Worm (Caenorhabditis elegans) whole organism, mixed stage, embryonic: ENCODE results near the gene F40H3.1.
A peak's percentile ranks its signal among the peaks of the same experiment; 100 is the strongest.

Experiments used
- M03D4.4 ChIP-seq: sonication (generic microtip); optimal IDR thresholded peaks from 2 replicates; lab custom pipeline; 2017; ENCODE audit warnings: mild to moderate bottlenecking, missing genetic modification characterization, missing compliant biosample characterization
- blmp-1 ChIP-seq: fragments of 150-350 bp; optimal IDR thresholded peaks from 2 replicates; lab custom pipeline; 2014; ENCODE audit warnings: missing biosample characterization, missing genetic modification characterization
- ceh-39 ChIP-seq: fragments of 150-350 bp; optimal IDR thresholded peaks from 2 replicates; lab custom pipeline; 2014; ENCODE audit warnings: missing biosample characterization, missing genetic modification characterization
- ceh-83 ChIP-seq: fragments of 200-800 bp; sonication (Bioruptor generic); optimal IDR thresholded peaks from 2 replicates; lab custom pipeline; 2018; ENCODE audit warnings: mild to moderate bottlenecking, missing genetic modification characterization, missing compliant biosample characterization
- ces-1 ChIP-seq: fragments of 150-350 bp; optimal IDR thresholded peaks from 2 replicates; lab custom pipeline; 2014; ENCODE audit warnings: missing biosample characterization, missing genetic modification reagents, missing genetic modification characterization
- cnd-1 ChIP-seq: fragments of 200-800 bp; sonication (Bioruptor generic); optimal IDR thresholded peaks from 2 replicates; lab custom pipeline; 2018; ENCODE audit warnings: mild to moderate bottlenecking, missing genetic modification characterization, missing compliant biosample characterization
- drap-1 ChIP-seq: fragments of 200-800 bp; sonication (Bioruptor generic); optimal IDR thresholded peaks from 3 replicates; lab custom pipeline; 2018; ENCODE audit warnings: mild to moderate bottlenecking, missing genetic modification characterization, missing compliant biosample characterization
- elt-1 ChIP-seq: sonication (generic microtip); optimal IDR thresholded peaks from 2 replicates; lab custom pipeline; 2017; ENCODE audit warnings: missing genetic modification characterization, mild to moderate bottlenecking, missing compliant biosample characterization, antibody characterized with exemption, moderate library complexity, borderline replicate concordance; ENCODE audit not compliant: insufficient read depth
- elt-3 ChIP-seq: fragments of 150-350 bp; optimal IDR thresholded peaks from 2 replicates; lab custom pipeline; 2014; ENCODE audit warnings: missing biosample characterization, missing genetic modification characterization
- flh-1 ChIP-seq: fragments of 200-800 bp; sonication (Bioruptor generic); optimal IDR thresholded peaks from 2 replicates; lab custom pipeline; 2018; ENCODE audit warnings: mild to moderate bottlenecking, missing genetic modification characterization, moderate library complexity, missing compliant biosample characterization
- ham-2 ChIP-seq: fragments of 200-800 bp; sonication (Bioruptor generic); optimal IDR thresholded peaks from 2 replicates; lab custom pipeline; 2018; ENCODE audit warnings: mild to moderate bottlenecking, missing genetic modification characterization, missing compliant biosample characterization
- hlh-1 ChIP-seq: fragments of 150-350 bp; optimal IDR thresholded peaks from 2 replicates; lab custom pipeline; 2014; ENCODE audit warnings: missing biosample characterization, missing genetic modification reagents, missing genetic modification characterization
- lin-13 ChIP-seq: fragments of 150-350 bp; optimal IDR thresholded peaks from 2 replicates; lab custom pipeline; 2014; ENCODE audit warnings: missing biosample characterization, missing genetic modification characterization
- mab-5 ChIP-seq: fragments of 150-350 bp; optimal IDR thresholded peaks from 2 replicates; lab custom pipeline; 2014; ENCODE audit warnings: missing biosample characterization, missing genetic modification characterization
- mls-2 ChIP-seq: sonication (generic microtip); optimal IDR thresholded peaks from 2 replicates; lab custom pipeline; 2016; ENCODE audit warnings: mild to moderate bottlenecking, missing genetic modification characterization, moderate library complexity, missing compliant biosample characterization
- nhr-12 ChIP-seq: fragments of 150-350 bp; optimal IDR thresholded peaks from 2 replicates; lab custom pipeline; 2014; ENCODE audit warnings: missing biosample characterization, missing genetic modification characterization
- nhr-2 ChIP-seq: fragments of 150-350 bp; optimal IDR thresholded peaks from 2 replicates; lab custom pipeline; 2014; ENCODE audit warnings: missing biosample characterization, missing genetic modification characterization
- nhr-237 ChIP-seq: fragments of 150-350 bp; optimal IDR thresholded peaks from 2 replicates; lab custom pipeline; 2014; ENCODE audit warnings: missing biosample characterization, missing genetic modification characterization
- nhr-28 ChIP-seq: fragments of 150-350 bp; optimal IDR thresholded peaks from 2 replicates; lab custom pipeline; 2014; ENCODE audit warnings: missing biosample characterization, missing genetic modification characterization
- nhr-76 ChIP-seq: sonication (generic microtip); optimal IDR thresholded peaks from 2 replicates; lab custom pipeline; 2017; ENCODE audit warnings: missing biosample characterization, missing genetic modification characterization
- pha-4 ChIP-seq: fragments of 150-350 bp; optimal IDR thresholded peaks from 2 replicates; lab custom pipeline; 2018; ENCODE audit warnings: missing biosample characterization, missing genetic modification reagents, missing genetic modification characterization
- sem-2 ChIP-seq: fragments of 200-800 bp; sonication (Bioruptor generic); optimal IDR thresholded peaks from 2 replicates; lab custom pipeline; 2018; ENCODE audit warnings: mild to moderate bottlenecking, missing genetic modification characterization, missing compliant biosample characterization
- sptf-1 ChIP-seq: sonication (generic microtip); optimal IDR thresholded peaks from 2 replicates; lab custom pipeline; 2017; ENCODE audit warnings: mild to moderate bottlenecking, missing genetic modification characterization, moderate library complexity, missing compliant biosample characterization
- tbx-8 ChIP-seq: fragments of 200-800 bp; sonication (Bioruptor generic); optimal IDR thresholded peaks from 2 replicates; lab custom pipeline; 2018; ENCODE audit warnings: mild to moderate bottlenecking, missing genetic modification characterization, moderate library complexity, missing compliant biosample characterization
- unc-120 ChIP-seq: sonication (generic microtip); optimal IDR thresholded peaks from 2 replicates; lab custom pipeline; 2017; ENCODE audit warnings: missing genetic modification characterization, missing compliant biosample characterization; ENCODE audit not compliant: poor library complexity, severe bottlenecking
- unc-39 ChIP-seq: fragments of 150-350 bp; optimal IDR thresholded peaks from 2 replicates; lab custom pipeline; 2014; ENCODE audit warnings: missing biosample characterization, missing genetic modification characterization
- unc-62 ChIP-seq: fragments of 150-350 bp; optimal IDR thresholded peaks from 2 replicates; lab custom pipeline; 2014; ENCODE audit warnings: missing biosample characterization, missing genetic modification reagents, missing genetic modification characterization
- zip-8 ChIP-seq: fragments of 150-350 bp; optimal IDR thresholded peaks from 2 replicates; lab custom pipeline; 2014; ENCODE audit warnings: missing biosample characterization, missing genetic modification characterization
- ztf-11 ChIP-seq: fragments of 150-350 bp; optimal IDR thresholded peaks from 2 replicates; lab custom pipeline; 2014; ENCODE audit warnings: missing biosample characterization, missing genetic modification characterization

F40H3.1 gene

DNA sequence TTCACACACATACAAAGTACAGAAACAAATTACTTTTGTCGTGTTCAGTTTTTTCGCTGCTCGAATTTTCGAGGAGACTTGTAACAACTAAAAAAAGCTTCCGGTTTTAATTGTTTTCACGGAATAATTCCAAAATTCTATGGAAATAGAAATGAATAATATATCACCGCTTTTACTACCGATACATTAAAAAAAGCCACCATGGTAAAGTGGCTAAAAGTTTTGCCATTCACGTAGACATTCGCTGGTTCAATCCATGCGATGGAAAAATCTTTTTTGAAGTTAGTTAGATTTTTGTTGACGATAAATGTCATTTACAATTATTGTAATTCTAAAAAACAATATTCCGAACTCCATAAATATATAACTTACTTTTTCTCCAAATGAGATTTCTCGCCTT is 10.9 kb upstream of the F40H3.1 start:
- TF ChIP-seq unc-120 (tag; lab: Kevin White, UChicago) (no peak), sptf-1 (no peak), M03D4.4 (tag; lab: Kevin White, UChicago) (no peak), ztf-11 (tag; lab: Kevin White, UChicago) (no peak), blmp-1 (tag; lab: Kevin White, UChicago) (no peak), nhr-237 (tag; lab: Kevin White, UChicago) (no peak), nhr-2 (tag; lab: Kevin White, UChicago) (no peak), nhr-12 (tag; lab: Kevin White, UChicago) (no peak), zip-8 (no peak), flh-1 (no peak), ceh-39 (tag; lab: Kevin White, UChicago) (no peak), nhr-76 (tag; lab: Kevin White, UChicago) (no peak)

DNA sequence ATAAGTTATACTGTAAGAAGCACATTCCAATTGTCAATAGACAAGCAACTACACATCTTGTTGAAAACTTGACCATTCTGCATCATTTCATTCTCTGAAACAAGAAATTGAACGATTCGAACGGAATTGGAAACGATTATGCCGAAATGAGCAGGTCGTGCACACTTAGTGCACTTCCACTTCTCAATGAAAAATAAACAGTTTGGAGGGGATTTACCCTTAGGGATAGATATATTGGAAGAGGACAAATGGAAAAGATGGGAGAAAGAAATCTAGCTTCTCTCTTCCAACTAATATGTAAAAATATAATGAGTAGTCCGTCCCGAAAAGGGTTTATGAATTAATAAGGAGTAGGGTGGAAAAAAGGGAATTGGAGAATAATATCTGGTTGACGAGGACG is 10.5 kb upstream of the F40H3.1 start, which contains the start of gene hst-3.1:
Gene hst-3.1 (minus strand): TSS at position 101 of the 400 bp plus-strand sequence.
- TF ChIP-seq mab-5: no peak
- no peak for TF ChIP-seq ztf-11 (tag; lab: Kevin White, UChicago)
- TF ChIP-seq flh-1: no peak
- TF ChIP-seq mls-2: no peak
- TF ChIP-seq tbx-8: no peak
- TF ChIP-seq nhr-28 (tag; lab: Kevin White, UChicago): no peak
- no peak for TF ChIP-seq ceh-83
- no peak for TF ChIP-seq pha-4 (tag; lab: Kevin White, UChicago)
- no peak for TF ChIP-seq blmp-1 (tag; lab: Kevin White, UChicago)

- peak; percentile 92 for TF ChIP-seq unc-62 (GFP tag; lab: Kevin White, UChicago)
- TF ChIP-seq unc-120 (tag; lab: Kevin White, UChicago): peak; percentile 86
- no peak for TF ChIP-seq M03D4.4 (tag; lab: Kevin White, UChicago)
- TF ChIP-seq hlh-1 (tag; lab: Kevin White, UChicago): peak; percentile 95
Observed at ce11 chrII:6170236-6170635, 9.4 kb upstream of the F40H3.1 start.

ce11 chrII:6171228-6171627 is 8.4 kb upstream of the F40H3.1 start, which contains the start of gene F40H3.3:
TSS of gene F40H3.3 (plus strand) at chrII:6171507.
- TF ChIP-seq blmp-1 (tag; lab: Kevin White, UChicago) (peak; percentile 72), flh-1 (no peak)

DNA sequence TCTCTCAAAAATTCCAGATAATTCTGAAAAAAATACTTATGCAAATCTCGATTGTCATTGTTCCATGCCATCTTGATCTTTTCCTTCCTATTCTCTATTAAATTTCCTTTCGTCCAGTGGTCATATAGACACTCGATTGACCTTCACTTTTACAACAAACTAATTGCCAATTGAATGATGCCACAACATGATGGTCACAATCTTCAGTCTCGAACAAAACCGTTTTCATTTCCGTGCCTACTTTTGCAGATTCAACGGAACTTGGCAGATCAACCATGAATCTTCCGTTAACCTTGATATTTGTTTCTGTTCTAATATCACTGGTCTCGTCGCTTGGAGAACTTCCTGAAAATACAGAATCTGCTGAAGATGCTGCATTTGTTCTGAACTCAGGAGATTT is 6.2 kb upstream of the F40H3.1 start, which contains the start of gene F40H3.2:
Gene F40H3.2 (plus strand): TSS at position 250 of the 400 bp plus-strand sequence.
- TF ChIP-seq nhr-12 (tag; lab: Kevin White, UChicago): no peak
- no peak for TF ChIP-seq ceh-39 (tag; lab: Kevin White, UChicago)
- TF ChIP-seq ces-1 (GFP tag; lab: Kevin White, UChicago): no peak
- TF ChIP-seq ham-2 (GFP tag; lab: Kevin White, UChicago): no peak
- TF ChIP-seq blmp-1 (tag; lab: Kevin White, UChicago): no peak
- no peak for TF ChIP-seq ceh-83
- no peak for TF ChIP-seq unc-39
- no peak for TF ChIP-seq lin-13 (tag; lab: Kevin White, UChicago)
- no peak for TF ChIP-seq elt-3
- TF ChIP-seq elt-1 (tag; lab: Kevin White, UChicago): no peak
- TF ChIP-seq mab-5: no peak
- TF ChIP-seq mls-2: no peak
- TF ChIP-seq drap-1 (GFP tag; lab: Kevin White, UChicago): no peak
- TF ChIP-seq flh-1: no peak
- no peak for TF ChIP-seq hlh-1 (tag; lab: Kevin White, UChicago)
- no peak for TF ChIP-seq sem-2 (GFP tag; lab: Kevin White, UChicago)

ce11 chrII:6175027-6175426 is 4.6 kb upstream of the F40H3.1 start:
- TF ChIP-seq ces-1 (GFP tag; lab: Kevin White, UChicago) (no peak), nhr-237 (tag; lab: Kevin White, UChicago) (no peak), ztf-11 (tag; lab: Kevin White, UChicago) (no peak), zip-8 (no peak), elt-1 (tag; lab: Kevin White, UChicago) (no peak), flh-1 (no peak), pha-4 (tag; lab: Kevin White, UChicago) (no peak), mls-2 (no peak), nhr-76 (tag; lab: Kevin White, UChicago) (no peak), cnd-1 (no peak)
